Worm (Caenorhabditis elegans) whole organism, L2 larva: ENCODE results near the gene C34D10.5.

ENCODE experiments used
- lin-39 ChIP-seq: fragments of 150-350 bp; optimal IDR thresholded peaks from 2 replicates; lab custom pipeline; 2014; ENCODE audit warnings: missing biosample characterization, missing genetic modification reagents, missing genetic modification characterization
- lsy-2 ChIP-seq, 2 experiments: fragments of 150-350 bp in 1 of 2; sonication (generic microtip) in 1 of 2; optimal IDR thresholded peaks; 2 replicates each; lab custom pipeline; 2014 to 2017; ENCODE audit warnings: missing biosample characterization in 2 of 2, missing genetic modification characterization in 2 of 2
- ztf-4 ChIP-seq: fragments of 150-350 bp; optimal IDR thresholded peaks from 2 replicates; lab custom pipeline; 2014; ENCODE audit warnings: missing biosample characterization, missing genetic modification characterization

ce11 chrX:8048637-8049036, 30.8 kb downstream of the C34D10.5 start:
- TF ChIP-seq lsy-2 (tag; optimal IDR thresholded peaks at IDR 0.05; lab: Kevin White, UChicago) = no peak
- no peak for TF ChIP-seq ztf-4 (tag; lab: Kevin White, UChicago)
- TF ChIP-seq lin-39 (tag; lab: Kevin White, UChicago) = no peak
